Worm (Caenorhabditis elegans) whole organism, young adult: ENCODE data around the gene Y54G2A.77.
"Not testable (repeated sequence)": the region's sequence is repeated elsewhere in the genome, so short reads cannot be mapped to it uniquely, and the experiment has no call there.

Source experiments
- B0019.2 ChIP-seq: fragments of 200-800 bp; sonication (Bioruptor generic); conservative IDR thresholded peaks from 2 replicates; pipeline ENCODE4 v1.3.6; 2022; ENCODE audit warnings: missing genetic modification reagents, missing genetic modification characterization, missing compliant biosample characterization
- ama-1 ChIP-seq, 3 experiments: fragments of 150-350 bp in 1 of 3; sonication (generic microtip) in 2 of 3; optimal IDR thresholded peaks; 2 replicates each; lab custom pipeline; 2014 to 2018; ENCODE audit warnings: missing biosample characterization in 2 of 3, missing genetic modification characterization in 2 of 3, missing genetic modification reagents in 2 of 3
- ceh-100 ChIP-seq: fragments of 200-800 bp; sonication (Bioruptor generic); IDR thresholded peaks from 2 replicates; pipeline ENCODE4 v1.3.6; 2022; ENCODE audit warnings: missing genetic modification reagents, missing genetic modification characterization, missing compliant biosample characterization
- ceh-40 ChIP-seq: fragments of 200-800 bp; sonication (Bioruptor generic); IDR thresholded peaks from 2 replicates; pipeline ENCODE4 v1.3.6; 2022; ENCODE audit warnings: missing genetic modification characterization, missing compliant biosample characterization
- ekl-4 ChIP-seq: fragments of 200-800 bp; sonication (Bioruptor generic); IDR thresholded peaks from 2 replicates; pipeline ENCODE4 v1.3.6; 2022; ENCODE audit warnings: missing genetic modification reagents, missing genetic modification characterization, missing compliant biosample characterization
- gei-17 ChIP-seq: fragments of 200-800 bp; sonication (Bioruptor generic); optimal IDR thresholded peaks from 2 replicates; lab custom pipeline; 2018; ENCODE audit warnings: mild to moderate bottlenecking, missing genetic modification characterization, missing compliant biosample characterization
- rcor-1 ChIP-seq: fragments of 200-800 bp; sonication (Bioruptor generic); IDR thresholded peaks from 2 replicates; pipeline ENCODE4 v1.3.6; 2022; ENCODE audit warnings: missing genetic modification reagents, missing genetic modification characterization, missing compliant biosample characterization
- snpc-4 ChIP-seq, 5 experiments: fragments of 150-350 bp in 1 of 5; sonication (generic microtip) in 4 of 5; optimal IDR thresholded peaks; 2 replicates each; lab custom pipeline; 2014 to 2018; ENCODE audit warnings: missing genetic modification characterization in 5 of 5, missing biosample characterization in 3 of 5, antibody characterized with exemption in 2 of 5, mild to moderate bottlenecking in 2 of 5, missing compliant biosample characterization in 2 of 5, missing genotype in 2 of 5, moderate library complexity in 2 of 5, missing genetic modification reagents in 1 of 5

ce11 chrIV:2788389-2788788 is 25.9 kb downstream of the Y54G2A.77 start, which contains the start of gene atln-1:
- TF ChIP-seq ama-1 (optimal IDR thresholded peaks at IDR 0.05; lab: Kevin White, UChicago); ama-1 (GFP tag; optimal IDR thresholded peaks at IDR 0.05; lab: Kevin White, UChicago); snpc-4 (GFP tag; optimal IDR thresholded peaks at IDR 0.05; lab: Kevin White, UChicago); snpc-4 (tag; optimal IDR thresholded peaks at IDR 0.05; lab: Kevin White, UChicago); ekl-4 (GFP tag; lab: Robert Waterston, UW); ceh-40 (GFP tag; lab: Robert Waterston, UW); ceh-100 (GFP tag; lab: Robert Waterston, UW); rcor-1; gei-17; B0019.2 (GFP tag; lab: Robert Waterston, UW): not testable (repeated sequence)
